Worm (Caenorhabditis elegans) whole organism, L2 larva: ENCODE results near the gene rpl-42.

ENCODE experiments used
- C34F6.9 ChIP-seq: fragments of 150-350 bp; optimal IDR thresholded peaks from 2 replicates; lab custom pipeline; 2014; ENCODE audit warnings: missing biosample characterization, missing genetic modification characterization
- F13H6.1 ChIP-seq: sonication (generic microtip); optimal IDR thresholded peaks from 2 replicates; lab custom pipeline; 2016; ENCODE audit warnings: missing genetic modification characterization, missing compliant biosample characterization
- R02D3.7 ChIP-seq: fragments of 150-350 bp; optimal IDR thresholded peaks from 2 replicates; lab custom pipeline; 2014; ENCODE audit warnings: missing biosample characterization, missing genetic modification characterization
- Y55F3AM.14 ChIP-seq: fragments of 200-800 bp; sonication (Bioruptor generic); optimal IDR thresholded peaks from 2 replicates; lab custom pipeline; 2018; ENCODE audit warnings: mild to moderate bottlenecking, missing genetic modification characterization, missing compliant biosample characterization
- ZK546.5 ChIP-seq: sonication (generic microtip); optimal IDR thresholded peaks from 2 replicates; lab custom pipeline; 2017; ENCODE audit warnings: missing biosample characterization, missing genetic modification characterization
- alr-1 ChIP-seq: fragments of 150-350 bp; optimal IDR thresholded peaks from 2 replicates; lab custom pipeline; 2014; ENCODE audit warnings: missing biosample characterization, missing genetic modification characterization
- aly-2 ChIP-seq: fragments of 150-350 bp; optimal IDR thresholded peaks from 2 replicates; lab custom pipeline; 2014; ENCODE audit warnings: missing biosample characterization, missing genetic modification characterization
- ama-1 ChIP-seq: fragments of 150-350 bp; optimal IDR thresholded peaks from 2 replicates; lab custom pipeline; 2018; ENCODE audit warnings: inconsistent platforms
- blmp-1 ChIP-seq: sonication (generic microtip); optimal IDR thresholded peaks from 2 replicates; lab custom pipeline; 2017; ENCODE audit warnings: missing genetic modification characterization, mild to moderate bottlenecking, missing compliant biosample characterization, antibody characterized with exemption, moderate library complexity; ENCODE audit not compliant: insufficient read depth
- ceh-16 ChIP-seq: fragments of 150-350 bp; optimal IDR thresholded peaks from 2 replicates; lab custom pipeline; 2014; ENCODE audit warnings: missing biosample characterization, missing genetic modification characterization
- ceh-82 ChIP-seq: fragments of 150-350 bp; optimal IDR thresholded peaks from 2 replicates; lab custom pipeline; 2014; ENCODE audit warnings: missing biosample characterization, missing genetic modification characterization
- crh-2 ChIP-seq: sonication (generic microtip); optimal IDR thresholded peaks from 2 replicates; lab custom pipeline; 2017; ENCODE audit warnings: missing biosample characterization, missing genetic modification characterization
- dmd-4 ChIP-seq: sonication (generic microtip); optimal IDR thresholded peaks from 2 replicates; lab custom pipeline; 2017; ENCODE audit warnings: missing biosample characterization, missing genetic modification characterization
- egl-27 ChIP-seq: sonication (generic microtip); optimal IDR thresholded peaks from 3 replicates; lab custom pipeline; 2017; ENCODE audit warnings: missing biosample characterization, missing genetic modification reagents, missing genetic modification characterization
- elt-1 ChIP-seq: fragments of 150-350 bp; optimal IDR thresholded peaks from 2 replicates; lab custom pipeline; 2014; ENCODE audit warnings: missing biosample characterization, missing genetic modification characterization
- elt-3 ChIP-seq: sonication (generic microtip); optimal IDR thresholded peaks from 2 replicates; lab custom pipeline; 2017; ENCODE audit warnings: missing biosample characterization, missing genetic modification characterization
- fos-1 ChIP-seq: fragments of 150-350 bp; optimal IDR thresholded peaks from 2 replicates; lab custom pipeline; 2014; ENCODE audit warnings: missing biosample characterization, missing genetic modification characterization
- gmeb-1 ChIP-seq: fragments of 150-350 bp; optimal IDR thresholded peaks from 2 replicates; lab custom pipeline; 2014; ENCODE audit warnings: missing biosample characterization, missing genetic modification characterization
- lin-11 ChIP-seq: fragments of 150-350 bp; sonication (generic microtip); optimal IDR thresholded peaks from 2 replicates; lab custom pipeline; 2014; ENCODE audit warnings: missing biosample characterization, missing genetic modification characterization, inconsistent platforms, mixed read lengths
- lin-13 ChIP-seq: fragments of 150-350 bp; optimal IDR thresholded peaks from 2 replicates; lab custom pipeline; 2014; ENCODE audit warnings: missing biosample characterization, missing genetic modification reagents, missing genetic modification characterization
- lin-39 ChIP-seq: fragments of 150-350 bp; optimal IDR thresholded peaks from 2 replicates; lab custom pipeline; 2014; ENCODE audit warnings: missing biosample characterization, missing genetic modification reagents, missing genetic modification characterization
- lsy-2 ChIP-seq, 2 experiments: fragments of 150-350 bp in 1 of 2; sonication (generic microtip) in 1 of 2; optimal IDR thresholded peaks; 2 replicates each; lab custom pipeline; 2014 to 2017; ENCODE audit warnings: missing biosample characterization in 2 of 2, missing genetic modification characterization in 2 of 2
- mab-5 ChIP-seq: fragments of 150-350 bp; optimal IDR thresholded peaks from 2 replicates; lab custom pipeline; 2014; ENCODE audit warnings: missing biosample characterization, missing genetic modification characterization
- mbf-1 ChIP-seq: sonication (generic microtip); optimal IDR thresholded peaks from 2 replicates; lab custom pipeline; 2017; ENCODE audit warnings: missing biosample characterization, missing genetic modification characterization
- mdl-1 ChIP-seq, 2 experiments: fragments of 150-350 bp in 1 of 2; sonication (generic microtip) in 1 of 2; optimal IDR thresholded peaks; 2 replicates each; lab custom pipeline; 2017; ENCODE audit warnings: missing biosample characterization in 2 of 2, missing genetic modification characterization in 2 of 2
- nhr-10 ChIP-seq: sonication (generic microtip); optimal IDR thresholded peaks from 2 replicates; lab custom pipeline; 2017; ENCODE audit warnings: missing biosample characterization, missing genetic modification characterization
- nhr-11 ChIP-seq: fragments of 150-350 bp; optimal IDR thresholded peaks from 2 replicates; lab custom pipeline; 2014; ENCODE audit warnings: missing biosample characterization, missing genetic modification characterization
- nhr-12 ChIP-seq: fragments of 150-350 bp; optimal IDR thresholded peaks from 2 replicates; lab custom pipeline; 2014; ENCODE audit warnings: missing biosample characterization, missing genetic modification characterization
- nhr-129 ChIP-seq: fragments of 150-350 bp; optimal IDR thresholded peaks from 2 replicates; lab custom pipeline; 2014; ENCODE audit warnings: missing biosample characterization, missing genetic modification characterization
- nhr-21 ChIP-seq: fragments of 150-350 bp; optimal IDR thresholded peaks from 2 replicates; lab custom pipeline; 2014; ENCODE audit warnings: missing biosample characterization, missing genetic modification characterization
- nhr-23 ChIP-seq: fragments of 150-350 bp; optimal IDR thresholded peaks from 2 replicates; lab custom pipeline; 2014; ENCODE audit warnings: missing biosample characterization, missing genetic modification reagents, missing genetic modification characterization
- nhr-237 ChIP-seq: fragments of 150-350 bp; optimal IDR thresholded peaks from 2 replicates; lab custom pipeline; 2014; ENCODE audit warnings: missing biosample characterization, missing genetic modification characterization
- nhr-25 ChIP-seq: fragments of 150-350 bp; sonication (generic microtip); optimal IDR thresholded peaks from 3 replicates; lab custom pipeline; 2014; ENCODE audit warnings: missing biosample characterization, missing genetic modification characterization
- nhr-6 ChIP-seq: fragments of 150-350 bp; optimal IDR thresholded peaks from 2 replicates; lab custom pipeline; 2014; ENCODE audit warnings: missing biosample characterization, missing genetic modification characterization
- nhr-77 ChIP-seq: fragments of 150-350 bp; optimal IDR thresholded peaks from 2 replicates; lab custom pipeline; 2014; ENCODE audit warnings: missing biosample characterization, missing genetic modification characterization
- peb-1 ChIP-seq: fragments of 150-350 bp; optimal IDR thresholded peaks from 2 replicates; lab custom pipeline; 2014; ENCODE audit warnings: missing biosample characterization, missing genetic modification characterization
- sem-4 ChIP-seq: fragments of 150-350 bp; optimal IDR thresholded peaks from 2 replicates; lab custom pipeline; 2014; ENCODE audit warnings: missing biosample characterization, missing genetic modification reagents, missing genetic modification characterization
- skn-1 ChIP-seq: sonication (generic microtip); optimal IDR thresholded peaks from 2 replicates; lab custom pipeline; 2017; ENCODE audit warnings: missing biosample characterization, missing genetic modification characterization
- sma-3 ChIP-seq: sonication (generic microtip); optimal IDR thresholded peaks from 2 replicates; lab custom pipeline; 2016; ENCODE audit warnings: missing genetic modification reagents, missing genetic modification characterization, missing compliant biosample characterization
- sma-9 ChIP-seq, 2 experiments: fragments of 150-350 bp in 1 of 2; sonication (generic microtip) in 1 of 2; optimal IDR thresholded peaks; 2 replicates each; lab custom pipeline; 2014 to 2016; ENCODE audit warnings: missing genetic modification characterization in 2 of 2, mild to moderate bottlenecking in 1 of 2, missing biosample characterization in 1 of 2, missing compliant biosample characterization in 1 of 2, missing genetic modification reagents in 1 of 2, moderate library complexity in 1 of 2
- snpc-4 ChIP-seq: fragments of 150-350 bp; optimal IDR thresholded peaks from 2 replicates; lab custom pipeline; 2014; ENCODE audit warnings: missing biosample characterization, missing genetic modification characterization
- unc-39 ChIP-seq: fragments of 150-350 bp; optimal IDR thresholded peaks from 2 replicates; lab custom pipeline; 2014; ENCODE audit warnings: missing biosample characterization, missing genetic modification characterization
- unc-55 ChIP-seq: fragments of 150-350 bp; sonication (generic microtip); optimal IDR thresholded peaks from 3 replicates; lab custom pipeline; 2014; ENCODE audit warnings: missing biosample characterization, missing genetic modification reagents, missing genetic modification characterization
- unc-62 ChIP-seq: fragments of 150-350 bp; optimal IDR thresholded peaks from 2 replicates; lab custom pipeline; 2014; ENCODE audit warnings: missing biosample characterization, missing genetic modification reagents, missing genetic modification characterization
- zag-1 ChIP-seq: fragments of 150-350 bp; optimal IDR thresholded peaks from 2 replicates; lab custom pipeline; 2014; ENCODE audit warnings: missing biosample characterization, missing genetic modification characterization
- ztf-1 ChIP-seq: fragments of 200-800 bp; sonication (Bioruptor generic); conservative IDR thresholded peaks from 2 replicates; pipeline ENCODE4 v1.3.6; 2022; ENCODE audit warnings: missing genetic modification characterization, missing compliant biosample characterization
- ztf-11 ChIP-seq: sonication (generic microtip); optimal IDR thresholded peaks from 2 replicates; lab custom pipeline; 2017; ENCODE audit warnings: missing biosample characterization, missing genetic modification characterization
- ztf-4 ChIP-seq: fragments of 150-350 bp; optimal IDR thresholded peaks from 2 replicates; lab custom pipeline; 2014; ENCODE audit warnings: missing biosample characterization, missing genetic modification characterization

rpl-42 gene

ce11 chrII:11092413-11092812, at the start of gene rpl-42:
Gene rpl-42 (plus strand): TSS chrII:11092713.
- TF ChIP-seq blmp-1 (no peak), F13H6.1 (tag; lab: Kevin White, UChicago) (no peak), ztf-11 (tag; lab: Kevin White, UChicago) (no peak), mbf-1 (tag; lab: Kevin White, UChicago) (no peak), C34F6.9 (no peak), elt-3 (tag; lab: Kevin White, UChicago) (no peak), Y55F3AM.14 (no peak), mdl-1 (tag; optimal IDR thresholded peaks at IDR 0.05; lab: Kevin White, UChicago) (no peak)

- TF ChIP-seq gmeb-1 (tag; lab: Kevin White, UChicago), result peak; percentile 29
- TF ChIP-seq nhr-10 (tag; lab: Kevin White, UChicago), result no peak
- TF ChIP-seq sma-9 (GFP tag; optimal IDR thresholded peaks at IDR 0.05; lab: Kevin White, UChicago), result peak; percentile 25
- TF ChIP-seq sma-9 (tag; optimal IDR thresholded peaks at IDR 0.05; lab: Kevin White, UChicago), result no peak
- no peak for TF ChIP-seq mbf-1 (tag; lab: Kevin White, UChicago)
- TF ChIP-seq lin-13 (GFP tag; lab: Kevin White, UChicago), result peak; percentile 60
- TF ChIP-seq nhr-77 (tag; lab: Kevin White, UChicago), result no peak
- peak; percentile 66 for TF ChIP-seq ama-1 (lab: Kevin White, UChicago)
- peak; percentile 31 for TF ChIP-seq sma-3 (GFP tag; lab: Kevin White, UChicago)
- no peak for TF ChIP-seq R02D3.7 (tag; lab: Kevin White, UChicago)
- TF ChIP-seq nhr-23 (tag; lab: Kevin White, UChicago), result no peak
- TF ChIP-seq lsy-2 (tag; optimal IDR thresholded peaks at IDR 0.05; lab: Kevin White, UChicago), result peak in 1 of 2 experiments; percentile 71
- TF ChIP-seq lin-11, result peak; percentile 77
- no peak for TF ChIP-seq skn-1 (tag; lab: Kevin White, UChicago)
- TF ChIP-seq mab-5 (tag; lab: Kevin White, UChicago), result peak; percentile 2
- no peak for TF ChIP-seq unc-62 (GFP tag; lab: Kevin White, UChicago)
- TF ChIP-seq aly-2 (tag; lab: Kevin White, UChicago), result no peak
- TF ChIP-seq zag-1 (tag; lab: Kevin White, UChicago), result peak; percentile 71
- TF ChIP-seq fos-1 (tag; lab: Kevin White, UChicago), result peak; percentile 38
- TF ChIP-seq ztf-1, result no peak
- peak; percentile 92 for TF ChIP-seq F13H6.1 (tag; lab: Kevin White, UChicago)
- no peak for TF ChIP-seq nhr-11 (tag; lab: Kevin White, UChicago)
- TF ChIP-seq nhr-129 (tag; lab: Kevin White, UChicago), result peak; percentile 90
- peak; percentile 35 for TF ChIP-seq ceh-16 (tag; lab: Kevin White, UChicago)
- TF ChIP-seq ztf-11 (tag; lab: Kevin White, UChicago), result no peak
- TF ChIP-seq ztf-4, result peak; percentile 53
- TF ChIP-seq lin-39 (tag; lab: Kevin White, UChicago), result no peak
- peak; percentile 42 to 47 for TF ChIP-seq mdl-1 (tag; optimal IDR thresholded peaks at IDR 0.05; lab: Kevin White, UChicago)
- peak; percentile 38 for TF ChIP-seq sem-4 (tag; lab: Kevin White, UChicago)
- no peak for TF ChIP-seq peb-1
- no peak for TF ChIP-seq nhr-12 (tag; lab: Kevin White, UChicago)
- TF ChIP-seq unc-55 (GFP tag; lab: Kevin White, UChicago), result peak; percentile 94
- TF ChIP-seq crh-2 (tag; lab: Kevin White, UChicago), result peak; percentile 80
- no peak for TF ChIP-seq ZK546.5 (tag; lab: Kevin White, UChicago)
- peak; percentile 67 for TF ChIP-seq egl-27
- peak; percentile 45 for TF ChIP-seq snpc-4 (tag; lab: Kevin White, UChicago)
- no peak for TF ChIP-seq unc-39 (tag; lab: Kevin White, UChicago)
- peak; percentile 23 for TF ChIP-seq nhr-21 (tag; lab: Kevin White, UChicago)
- no peak for TF ChIP-seq nhr-237
- no peak for TF ChIP-seq dmd-4 (tag; lab: Kevin White, UChicago)
- TF ChIP-seq Y55F3AM.14, result peak; percentile 2
- TF ChIP-seq C34F6.9, result peak; percentile 93
- TF ChIP-seq elt-1 (tag; lab: Kevin White, UChicago), result no peak
- no peak for TF ChIP-seq nhr-6 (tag; lab: Kevin White, UChicago)
- TF ChIP-seq alr-1 (tag; lab: Kevin White, UChicago), result no peak
- TF ChIP-seq elt-3 (tag; lab: Kevin White, UChicago), result no peak
- no peak for TF ChIP-seq ceh-82 (tag; lab: Kevin White, UChicago)
- TF ChIP-seq blmp-1, result peak; percentile 44
- TF ChIP-seq nhr-25, result peak; percentile 59
- TF ChIP-seq, all 48 proteins: peak for 25
These were observed 49.6 kb upstream of the rpl-42 start for ce11 chrII:11042878-11043331.
